Fruit fly (Drosophila melanogaster) whole organism, adult: ENCODE data around the gene PDZ-GEF.

Experiments
- CG1620 ChIP-seq: fragments of 200-800 bp; sonication (Bioruptor generic); optimal IDR thresholded peaks from 2 replicates; lab custom pipeline; 2016; ENCODE audit warnings: missing biosample characterization, missing genetic modification characterization
- CG33017 ChIP-seq: fragments of 200-800 bp; sonication (Bioruptor generic); optimal IDR thresholded peaks from 2 replicates; lab custom pipeline; 2018; ENCODE audit warnings: missing biosample characterization, mild to moderate bottlenecking, missing genetic modification characterization, moderate library complexity
- CG7045 ChIP-seq: fragments of 200-800 bp; sonication (Bioruptor generic); optimal IDR thresholded peaks from 2 replicates; lab custom pipeline; 2017; ENCODE audit warnings: missing biosample characterization, mild to moderate bottlenecking, missing genetic modification characterization
- Crg-1 ChIP-seq: fragments of 200-800 bp; sonication (Bioruptor generic); optimal IDR thresholded peaks from 2 replicates; lab custom pipeline; 2016; ENCODE audit warnings: missing biosample characterization, missing genetic modification characterization
- Mnt ChIP-seq: fragments of 200-800 bp; sonication (Bioruptor generic); optimal IDR thresholded peaks from 2 replicates; lab custom pipeline; 2016; ENCODE audit warnings: missing biosample characterization, mild to moderate bottlenecking, missing genetic modification characterization
- bab1 ChIP-seq: fragments of 200-800 bp; sonication (Bioruptor generic); optimal IDR thresholded peaks from 3 replicates; lab custom pipeline; 2019; ENCODE audit warnings: missing biosample characterization, mild to moderate bottlenecking, missing genetic modification characterization, moderate library complexity
- cic ChIP-seq: fragments of 200-800 bp; sonication (Bioruptor generic); optimal IDR thresholded peaks from 2 replicates; lab custom pipeline; 2017; ENCODE audit warnings: missing biosample characterization, mild to moderate bottlenecking, missing genetic modification characterization, moderate library complexity
- cnc ChIP-seq, 2 experiments: fragments of >200 bp; optimal IDR thresholded peaks; 2 replicates each; lab custom pipeline; 2017
- ovo ChIP-seq: fragments of 200-800 bp; sonication (Bioruptor generic); optimal IDR thresholded peaks from 2 replicates; lab custom pipeline; 2016; ENCODE audit warnings: missing biosample characterization, missing genetic modification characterization
- pad ChIP-seq: fragments of 200-800 bp; sonication (Bioruptor generic); optimal IDR thresholded peaks from 3 replicates; lab custom pipeline; 2017; ENCODE audit warnings: missing biosample characterization, missing genetic modification characterization, mild to moderate bottlenecking, moderate library complexity, missing genetic modification reagents
- toe ChIP-seq: fragments of 200-800 bp; sonication (Bioruptor generic); optimal IDR thresholded peaks from 2 replicates; lab custom pipeline; 2016; ENCODE audit warnings: missing biosample characterization, missing genetic modification characterization

- TF ChIP-seq CG7045 (GFP tag; lab: Kevin White, UChicago) (no peak), ovo (no peak), pad (no peak), Mnt (GFP tag; lab: Kevin White, UChicago) (no peak), toe (GFP tag; lab: Kevin White, UChicago) (no peak), CG1620 (GFP tag; lab: Kevin White, UChicago) (no peak), CG33017 (tag; lab: Kevin White, UChicago) (no peak), bab1 (GFP tag; lab: Kevin White, UChicago) (no peak), cic (GFP tag; lab: Kevin White, UChicago) (no peak), cnc (optimal IDR thresholded peaks at IDR 0.05; lab: Kevin White, UChicago) (no peak), Crg-1 (GFP tag; lab: Kevin White, UChicago) (no peak)
Observed at dm6 chr2L:6354231-6354630, 30.7 kb downstream of the PDZ-GEF start, which contains the start of gene ppk7.
